Worm (Caenorhabditis elegans) whole organism, L4 larva: ENCODE results near the gene F22F7.11.

ENCODE experiments used
- dve-1 ChIP-seq: sonication (generic microtip); optimal IDR thresholded peaks from 2 replicates; lab custom pipeline; 2017; ENCODE audit warnings: antibody characterized with exemption, mild to moderate bottlenecking, missing genetic modification characterization, missing compliant biosample characterization; ENCODE audit not compliant: insufficient read depth
- lin-15B ChIP-seq: fragments of 150-350 bp; sonication (generic microtip); optimal IDR thresholded peaks from 3 replicates; lab custom pipeline; 2014; ENCODE audit warnings: missing biosample characterization, missing genetic modification characterization
- lsy-2 ChIP-seq, 2 experiments: fragments of 150-350 bp in 1 of 2; sonication (generic microtip) in 1 of 2; optimal IDR thresholded peaks; 2 replicates each; lab custom pipeline; 2014 to 2017; ENCODE audit warnings: missing biosample characterization in 2 of 2, missing genetic modification characterization in 2 of 2
- skn-1 ChIP-seq: fragments of 150-350 bp; optimal IDR thresholded peaks from 2 replicates; lab custom pipeline; 2014; ENCODE audit warnings: missing biosample characterization, missing genetic modification characterization

DNA sequence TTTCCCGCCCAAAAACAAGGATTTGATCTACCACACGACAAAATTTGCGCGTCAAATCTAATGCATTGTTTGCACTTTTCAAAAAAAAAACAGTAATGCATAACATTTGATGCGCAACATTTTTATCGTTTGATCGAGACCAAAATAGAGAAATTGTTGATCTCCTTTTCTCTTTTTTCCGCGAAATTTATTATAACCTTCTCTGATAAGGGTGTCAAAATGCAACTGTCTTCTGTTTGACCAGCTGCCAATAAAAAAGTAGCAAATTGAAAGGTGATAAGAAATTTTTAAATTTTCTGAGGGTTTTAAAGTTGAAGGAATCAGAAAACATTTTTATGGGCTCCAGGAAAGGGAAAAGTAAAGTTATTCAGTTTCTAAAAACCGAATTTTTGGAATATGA is 17.4 kb downstream of the F22F7.11 start:
- TF ChIP-seq lin-15B (tag; lab: Kevin White, UChicago) (no peak), skn-1 (tag; lab: Kevin White, UChicago) (no peak), lsy-2 (tag; optimal IDR thresholded peaks at IDR 0.05; lab: Kevin White, UChicago) (no peak), dve-1 (tag; lab: Kevin White, UChicago) (no peak)
